Worm (Caenorhabditis elegans) whole organism, L3 larva: ENCODE data around the gene alh-9.

Experiments
- ama-1 ChIP-seq: fragments of 150-350 bp; optimal IDR thresholded peaks from 2 replicates; lab custom pipeline; 2018
- ceh-28 ChIP-seq: fragments of 150-350 bp; optimal IDR thresholded peaks from 2 replicates; lab custom pipeline; 2014; ENCODE audit warnings: missing biosample characterization, missing genetic modification reagents, missing genetic modification characterization
- hmg-11 ChIP-seq: sonication (generic microtip); optimal IDR thresholded peaks from 2 replicates; lab custom pipeline; 2016; ENCODE audit warnings: missing genetic modification characterization, missing compliant biosample characterization
- unc-39 ChIP-seq: sonication (generic microtip); optimal IDR thresholded peaks from 4 replicates; lab custom pipeline; 2017; ENCODE audit warnings: missing biosample characterization, missing genetic modification characterization

Gene alh-9

ce11 chrIII:5908408-5908807 is 52.6 kb downstream of the alh-9 start, which contains the start of gene C28H8.3:
Gene C28H8.3, plus strand, starts transcription at chrIII:5908700.
- TF ChIP-seq unc-39 (tag; lab: Kevin White, UChicago): no peak
- TF ChIP-seq hmg-11 (tag; lab: Kevin White, UChicago): no peak
- peak; percentile 1 for TF ChIP-seq ceh-28 (tag; lab: Kevin White, UChicago)
- peak; percentile 27 for TF ChIP-seq ama-1 (lab: Kevin White, UChicago)
